Worm (Caenorhabditis elegans): ENCODE measurements around the gene C06E1.9.

The C06E1.9 gene

DNA sequence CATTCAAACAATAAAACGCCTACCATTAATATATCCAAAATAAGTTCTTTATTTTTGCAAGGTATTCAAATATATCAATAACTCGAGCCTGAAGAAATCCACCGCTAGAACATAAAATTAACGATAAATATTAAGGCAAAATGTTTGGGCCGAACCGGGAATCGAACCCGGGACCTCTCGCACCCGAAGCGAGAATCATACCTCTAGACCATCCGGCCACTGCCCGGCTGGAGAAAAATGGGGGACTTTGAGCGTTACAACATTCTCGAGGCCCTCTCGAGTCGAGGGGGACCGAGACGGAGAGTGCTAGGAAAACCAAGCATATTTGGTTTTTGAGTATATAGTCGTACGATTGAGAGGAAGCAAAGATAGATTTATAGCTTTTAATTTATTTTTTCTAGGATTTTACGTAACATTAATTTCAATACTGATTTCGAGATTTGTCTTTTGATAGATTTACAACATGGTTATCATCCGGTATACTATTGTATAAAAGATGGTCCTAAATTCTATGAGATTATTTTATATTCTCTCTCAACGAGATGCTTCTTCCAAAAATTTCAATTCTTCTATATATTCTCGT is 40.7 kb upstream of the C06E1.9 start, which contains the start of gene flp-23:
Gene flp-23 (plus strand): TSS at position 533 of the 583 bp plus-strand sequence.
- TF ChIP-seq swsn-7 (tag; optimal IDR thresholded peaks at IDR 0.05) (peak; percentile 48), xbp-1 (tag; optimal IDR thresholded peaks at IDR 0.05) (peak; percentile 34), tbx-2 (tag; optimal IDR thresholded peaks at IDR 0.05) (peak; percentile 28), egl-27 (tag; optimal IDR thresholded peaks at IDR 0.05) (no peak), lin-13 (GFP tag; optimal IDR thresholded peaks at IDR 0.05) (peak; percentile 1), C16A3.4 (tag; optimal IDR thresholded peaks at IDR 0.05) (peak; percentile 12), lsy-2 (tag; optimal IDR thresholded peaks at IDR 0.05) (peak; percentile 29 to 50), vab-15 (tag; optimal IDR thresholded peaks at IDR 0.05) (no peak), mdl-1 (tag; optimal IDR thresholded peaks at IDR 0.05) (peak in 1 of 2 experiments; percentile 23), nhr-12 (tag; optimal IDR thresholded peaks at IDR 0.05) (no peak), ets-5 (GFP tag; IDR thresholded peaks at IDR 0.05) (no peak), snu-23 (GFP tag; optimal IDR thresholded peaks at IDR 0.05) (peak; percentile 62), efl-1 (optimal IDR thresholded peaks at IDR 0.05) (peak; percentile 19 to 34), efl-1 (GFP tag; optimal IDR thresholded peaks at IDR 0.05 in 1 of 2) (peak in 1 of 2 experiments; percentile 33), lin-15B (tag; optimal IDR thresholded peaks at IDR 0.05) (no peak), rnt-1 (tag; optimal IDR thresholded peaks at IDR 0.05) (peak; percentile 47), efl-3 (GFP tag; optimal IDR thresholded peaks at IDR 0.05) (no peak), ama-1 (optimal IDR thresholded peaks at IDR 0.05) (no peak), unc-98 (GFP tag; IDR thresholded peaks at IDR 0.05) (no peak), ces-1 (GFP tag; optimal IDR thresholded peaks at IDR 0.05) (no peak), egl-13 (tag; optimal IDR thresholded peaks at IDR 0.05) (no peak), mep-1 (tag; optimal IDR thresholded peaks at IDR 0.05) (peak; percentile 20), unc-86 (tag; optimal IDR thresholded peaks at IDR 0.05) (no peak), lir-3 (tag; optimal IDR thresholded peaks at IDR 0.05; ENCODE audit: poor library complexity) (peak; percentile 17), nhr-71 (tag; optimal IDR thresholded peaks at IDR 0.05) (peak; percentile 62), nhr-90 (tag; optimal IDR thresholded peaks at IDR 0.05; ENCODE audit: poor library complexity) (peak; percentile 22), dpl-1 (GFP tag; optimal IDR thresholded peaks at IDR 0.05) (peak in 2 of 3 experiments; percentile 24 to 30), dsc-1 (tag; optimal IDR thresholded peaks at IDR 0.05) (peak; percentile 12), lin-35 (GFP tag; optimal IDR thresholded peaks at IDR 0.05) (peak; percentile 2 to 36), skn-1 (tag; optimal IDR thresholded peaks at IDR 0.05) (peak; percentile 36), C04F5.9 (tag; optimal IDR thresholded peaks at IDR 0.05) (no peak), lin-14 (GFP tag; optimal IDR thresholded peaks at IDR 0.05) (peak; percentile 52), ceh-82 (tag; optimal IDR thresholded peaks at IDR 0.05) (peak in 1 of 3 experiments; percentile 37), Y116A8C.19 (tag; optimal IDR thresholded peaks at IDR 0.05; ENCODE audit: borderline replicate concordance) (no peak), nhr-11 (tag; optimal IDR thresholded peaks at IDR 0.05) (no peak), nhr-20 (tag; optimal IDR thresholded peaks at IDR 0.05) (peak; percentile 9)

DNA sequence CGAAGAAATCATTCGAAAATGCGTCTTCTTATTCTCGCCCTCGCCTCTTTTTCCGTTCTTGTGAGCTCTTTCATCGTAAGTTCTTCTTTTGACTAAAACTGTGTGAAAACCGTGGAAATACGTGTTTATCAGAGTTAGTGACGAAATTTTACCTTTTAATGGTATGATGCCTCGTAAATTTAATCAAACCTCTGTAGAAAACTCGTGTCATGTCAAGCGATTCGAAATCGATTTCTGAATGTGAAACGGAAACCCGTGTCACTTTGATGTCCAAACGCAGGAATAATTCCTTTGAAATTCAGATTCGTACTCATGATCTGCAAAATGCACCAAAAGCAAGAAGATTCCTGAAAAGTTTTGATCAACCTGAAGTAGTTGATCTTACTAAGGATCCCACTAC is 39.0 kb upstream of the C06E1.9 start, which contains the start of gene F22B7.3:
Gene F22B7.3 (plus strand): TSS at position 301 of the 400 bp plus-strand sequence.
- TF ChIP-seq nhr-237 (tag; optimal IDR thresholded peaks at IDR 0.05) = no peak

DNA sequence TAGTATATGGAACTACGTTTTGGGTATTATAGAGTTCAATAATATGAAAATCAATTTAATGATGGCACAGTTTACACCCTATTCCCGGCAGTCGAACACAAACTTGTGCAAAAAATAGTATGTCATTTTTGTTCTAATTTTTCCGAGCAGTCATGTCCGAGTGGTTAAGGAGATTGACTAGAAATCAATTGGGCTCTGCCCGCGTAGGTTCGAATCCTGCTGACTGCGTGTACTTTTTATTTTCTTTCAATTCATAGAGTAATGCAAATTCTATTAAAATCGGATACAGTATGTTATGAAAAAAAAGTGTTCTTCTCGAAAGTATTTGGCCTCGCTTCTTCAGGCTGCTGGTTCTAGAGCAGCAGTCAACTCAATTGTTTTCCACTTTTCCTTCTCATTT is 36.4 kb upstream of the C06E1.9 start:
- TF ChIP-seq nhr-20 (tag; optimal IDR thresholded peaks at IDR 0.05) (no peak), ceh-88 (GFP tag; IDR thresholded peaks at IDR 0.05) (no peak), efl-1 (optimal IDR thresholded peaks at IDR 0.05) (no peak), efl-1 (GFP tag; optimal IDR thresholded peaks at IDR 0.05 in 1 of 2) (peak in 1 of 2 experiments; percentile 46), fkh-4 (tag; optimal IDR thresholded peaks at IDR 0.05; ENCODE audit: borderline replicate concordance) (no peak)

Measured in whole organism, L1 larva.